Worm (Caenorhabditis elegans) whole organism, mixed stage, embryonic: ENCODE data around the gene K10H10.9.

ENCODE experiments used
- blmp-1 ChIP-seq: fragments of 150-350 bp; optimal IDR thresholded peaks from 2 replicates; lab custom pipeline; 2014; ENCODE audit warnings: missing biosample characterization, missing genetic modification characterization
- elt-1 ChIP-seq: sonication (generic microtip); optimal IDR thresholded peaks from 2 replicates; lab custom pipeline; 2017; ENCODE audit warnings: missing genetic modification characterization, mild to moderate bottlenecking, missing compliant biosample characterization, antibody characterized with exemption, moderate library complexity, borderline replicate concordance; ENCODE audit not compliant: insufficient read depth
- lin-32 ChIP-seq: fragments of 200-800 bp; sonication (Bioruptor generic); optimal IDR thresholded peaks from 2 replicates; lab custom pipeline; 2018; ENCODE audit warnings: mild to moderate bottlenecking, missing genetic modification characterization, missing compliant biosample characterization
- lsy-2 ChIP-seq: fragments of 150-350 bp; optimal IDR thresholded peaks from 2 replicates; lab custom pipeline; 2014; ENCODE audit warnings: missing biosample characterization, missing genetic modification characterization
- snpc-4 ChIP-seq: fragments of 150-350 bp; optimal IDR thresholded peaks from 2 replicates; lab custom pipeline; 2014; ENCODE audit warnings: missing biosample characterization, missing genetic modification characterization
- unc-39 ChIP-seq: fragments of 150-350 bp; optimal IDR thresholded peaks from 2 replicates; lab custom pipeline; 2014; ENCODE audit warnings: missing biosample characterization, missing genetic modification characterization
- unc-62 ChIP-seq: fragments of 150-350 bp; optimal IDR thresholded peaks from 2 replicates; lab custom pipeline; 2014; ENCODE audit warnings: missing biosample characterization, missing genetic modification reagents, missing genetic modification characterization
- ztf-11 ChIP-seq: fragments of 150-350 bp; optimal IDR thresholded peaks from 2 replicates; lab custom pipeline; 2014; ENCODE audit warnings: missing biosample characterization, missing genetic modification characterization

- TF ChIP-seq ztf-11 (tag; lab: Kevin White, UChicago): no peak
- TF ChIP-seq elt-1: no peak
- TF ChIP-seq unc-62 (GFP tag; lab: Kevin White, UChicago): no peak
- no peak for TF ChIP-seq unc-39 (tag; lab: Kevin White, UChicago)
- TF ChIP-seq lin-32 (GFP tag; lab: Kevin White, UChicago): no peak
- no peak for TF ChIP-seq snpc-4 (tag; lab: Kevin White, UChicago)
- no peak for TF ChIP-seq blmp-1 (tag; lab: Kevin White, UChicago)
- TF ChIP-seq lsy-2 (tag; lab: Kevin White, UChicago): no peak
Observed at ce11 chrII:14500122-14500521, 14.8 kb downstream of the K10H10.9 start, which contains the start of gene K10H10.4.
